Worm (Caenorhabditis elegans) whole organism, L1 larva: ENCODE results near the gene Y55D9A.2.

Source experiments
- C16A3.4 ChIP-seq: fragments of 150-350 bp; optimal IDR thresholded peaks from 2 replicates; lab custom pipeline; 2014; ENCODE audit warnings: missing biosample characterization, missing genetic modification characterization
- Y116A8C.19 ChIP-seq: sonication (generic microtip); optimal IDR thresholded peaks from 2 replicates; lab custom pipeline; 2016; ENCODE audit warnings: missing compliant biosample characterization, missing genetic modification characterization, borderline replicate concordance
- ceh-82 ChIP-seq, 3 experiments: fragments of 150-350 bp in 1 of 3; sonication (generic microtip) in 2 of 3; optimal IDR thresholded peaks; 2 replicates each; lab custom pipeline; 2014 to 2017; ENCODE audit warnings: missing biosample characterization in 3 of 3, missing genetic modification characterization in 3 of 3
- elt-2 ChIP-seq: sonication (generic microtip); optimal IDR thresholded peaks from 2 replicates; lab custom pipeline; 2016; ENCODE audit warnings: missing genetic modification characterization, mild to moderate bottlenecking, inconsistent platforms, missing compliant biosample characterization, missing genetic modification reagents
- ets-5 ChIP-seq: fragments of 200-800 bp; sonication (Bioruptor generic); IDR thresholded peaks from 2 replicates; pipeline ENCODE4 v1.3.6; 2022; ENCODE audit warnings: missing genetic modification characterization, missing compliant biosample characterization
- mdl-1 ChIP-seq, 2 experiments: fragments of 150-350 bp; optimal IDR thresholded peaks; 2 replicates each; lab custom pipeline; 2014 to 2017; ENCODE audit warnings: missing biosample characterization in 2 of 2, missing genetic modification characterization in 2 of 2, inconsistent platforms in 1 of 2
- pqm-1 ChIP-seq: sonication (generic microtip); optimal IDR thresholded peaks from 3 replicates; lab custom pipeline; 2017; ENCODE audit warnings: missing biosample characterization, missing genetic modification characterization
- snpc-4 ChIP-seq: fragments of 150-350 bp; optimal IDR thresholded peaks from 2 replicates; lab custom pipeline; 2014; ENCODE audit warnings: missing biosample characterization, missing genetic modification characterization
- snu-23 ChIP-seq: sonication (generic microtip); optimal IDR thresholded peaks from 2 replicates; lab custom pipeline; 2016; ENCODE audit warnings: missing genetic modification characterization, missing compliant biosample characterization
- unc-130 ChIP-seq: fragments of 150-350 bp; optimal IDR thresholded peaks from 2 replicates; lab custom pipeline; 2017; ENCODE audit warnings: missing biosample characterization, missing genetic modification characterization, inconsistent platforms
- unc-62 ChIP-seq: fragments of 150-350 bp; optimal IDR thresholded peaks from 2 replicates; lab custom pipeline; 2014; ENCODE audit warnings: missing biosample characterization, missing genetic modification reagents, missing genetic modification characterization
- unc-98 ChIP-seq: fragments of 200-800 bp; sonication (Bioruptor generic); IDR thresholded peaks from 2 replicates; pipeline ENCODE4 v1.3.6; 2022; ENCODE audit warnings: missing genetic modification characterization, missing compliant biosample characterization
- zag-1 ChIP-seq: fragments of 150-350 bp; optimal IDR thresholded peaks from 2 replicates; lab custom pipeline; 2014; ENCODE audit warnings: missing biosample characterization, missing genetic modification characterization

ce11 chrIV:12600941-12601340 lies 4.3 kb downstream of the Y55D9A.2 start:
- no peak for TF ChIP-seq Y116A8C.19 (tag; lab: Kevin White, UChicago)
- TF ChIP-seq C16A3.4 (tag; lab: Kevin White, UChicago), result no peak
- TF ChIP-seq unc-130 (tag; lab: Kevin White, UChicago), result no peak
- TF ChIP-seq unc-62, result no peak
- no peak for TF ChIP-seq unc-98 (GFP tag; lab: Robert Waterston, UW)
- TF ChIP-seq ets-5, result no peak
- peak; percentile 10 for TF ChIP-seq pqm-1 (tag; lab: Kevin White, UChicago)
- no peak for TF ChIP-seq ceh-82 (tag; optimal IDR thresholded peaks at IDR 0.05; lab: Kevin White, UChicago)
- no peak for TF ChIP-seq snpc-4 (tag; lab: Kevin White, UChicago)
- peak; percentile 55 for TF ChIP-seq elt-2 (tag; lab: Kevin White, UChicago)
- no peak for TF ChIP-seq zag-1 (tag; lab: Kevin White, UChicago)
- no peak for TF ChIP-seq snu-23 (GFP tag; lab: Kevin White, UChicago)
- no peak for TF ChIP-seq mdl-1 (tag; optimal IDR thresholded peaks at IDR 0.05; lab: Kevin White, UChicago)
